Fruit fly (Drosophila melanogaster): ENCODE measurements around the gene SclB.

The SclB gene

DNA sequence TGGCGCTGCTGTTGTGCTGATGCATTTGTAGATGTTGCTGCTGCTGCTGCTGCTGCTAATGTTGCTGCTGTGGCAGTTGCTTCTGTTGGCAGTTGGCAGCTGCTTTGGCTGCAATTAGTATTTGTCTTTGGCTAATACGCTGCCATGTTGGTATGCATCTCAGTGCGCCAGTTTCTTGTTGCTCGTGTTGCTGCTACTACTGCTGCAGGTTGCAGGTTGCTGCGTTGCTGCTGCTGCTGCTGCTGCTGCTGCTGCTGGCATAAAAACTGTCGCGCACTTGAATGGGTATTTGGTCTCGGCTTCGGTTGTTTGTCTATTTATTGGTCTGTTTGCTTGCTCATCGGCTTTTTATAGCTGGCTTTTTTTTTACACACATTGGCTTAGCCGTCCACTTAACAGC lies 29.0 kb upstream of the SclB start:
- TF ChIP-seq h (optimal IDR thresholded peaks at IDR 0.05) (no peak), insv (optimal IDR thresholded peaks at IDR 0.05) (no peak), Sin3A (optimal IDR thresholded peaks at IDR 0.05) (no peak), psq (optimal IDR thresholded peaks at IDR 0.05) (no peak), Myc (optimal IDR thresholded peaks at IDR 0.05) (no peak), ttk (optimal IDR thresholded peaks at IDR 0.05) (no peak)

dm6 chr2L:16815989-16816749 lies 21.6 kb upstream of the SclB start, which contains the start of gene mdy:
Gene mdy (plus strand): TSS chr2L:16816660.
- TF ChIP-seq psq (optimal IDR thresholded peaks at IDR 0.05), result no peak
- no peak for TF ChIP-seq ttk (optimal IDR thresholded peaks at IDR 0.05)
- no peak for TF ChIP-seq Sin3A (optimal IDR thresholded peaks at IDR 0.05)
- TF ChIP-seq h (optimal IDR thresholded peaks at IDR 0.05), result no peak
- TF ChIP-seq Myc (optimal IDR thresholded peaks at IDR 0.05), result no peak
- no peak for TF ChIP-seq insv (optimal IDR thresholded peaks at IDR 0.05)

- TF ChIP-seq insv (optimal IDR thresholded peaks at IDR 0.05) (no peak), Myc (optimal IDR thresholded peaks at IDR 0.05) (no peak), h (optimal IDR thresholded peaks at IDR 0.05) (no peak), psq (optimal IDR thresholded peaks at IDR 0.05) (no peak), ttk (optimal IDR thresholded peaks at IDR 0.05) (no peak), Sin3A (optimal IDR thresholded peaks at IDR 0.05) (no peak)
These were observed 21.1 kb upstream of the SclB start for dm6 chr2L:16816750-16817087.

dm6 chr2L:16817421-16818101 lies 20.2 kb upstream of the SclB start:
- no peak for TF ChIP-seq h (optimal IDR thresholded peaks at IDR 0.05)

- no peak for TF ChIP-seq Myc (optimal IDR thresholded peaks at IDR 0.05)
- no peak for TF ChIP-seq insv (optimal IDR thresholded peaks at IDR 0.05)
- TF ChIP-seq ttk (optimal IDR thresholded peaks at IDR 0.05), result no peak
- no peak for TF ChIP-seq Sin3A (optimal IDR thresholded peaks at IDR 0.05)
- no peak for TF ChIP-seq psq (optimal IDR thresholded peaks at IDR 0.05)
- no peak for TF ChIP-seq h (optimal IDR thresholded peaks at IDR 0.05)
These were observed 19.3 kb upstream of the SclB start for dm6 chr2L:16818335-16818973.

DNA sequence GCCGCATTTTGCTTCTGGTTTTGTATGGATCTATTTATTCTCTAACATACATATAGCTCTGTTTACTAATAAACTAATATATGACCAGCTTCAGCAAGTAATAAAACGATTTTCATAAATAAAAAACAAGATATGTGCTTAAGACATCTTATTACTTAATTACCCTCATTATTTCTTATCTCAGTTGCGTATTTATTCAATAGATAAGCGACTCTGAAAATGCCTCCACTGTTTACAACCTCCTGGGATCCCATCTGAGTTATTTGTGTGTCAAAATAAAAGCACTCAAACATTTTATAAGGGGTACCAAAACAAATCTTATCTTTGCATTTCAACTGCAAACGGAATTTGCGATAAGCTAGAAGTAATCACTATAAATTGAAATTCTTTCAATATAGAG lies 18.1 kb upstream of the SclB start:
- TF ChIP-seq Myc (optimal IDR thresholded peaks at IDR 0.05) (no peak), ttk (optimal IDR thresholded peaks at IDR 0.05) (no peak), insv (optimal IDR thresholded peaks at IDR 0.05) (no peak), Sin3A (optimal IDR thresholded peaks at IDR 0.05) (no peak), psq (optimal IDR thresholded peaks at IDR 0.05) (no peak), h (optimal IDR thresholded peaks at IDR 0.05) (no peak)

DNA sequence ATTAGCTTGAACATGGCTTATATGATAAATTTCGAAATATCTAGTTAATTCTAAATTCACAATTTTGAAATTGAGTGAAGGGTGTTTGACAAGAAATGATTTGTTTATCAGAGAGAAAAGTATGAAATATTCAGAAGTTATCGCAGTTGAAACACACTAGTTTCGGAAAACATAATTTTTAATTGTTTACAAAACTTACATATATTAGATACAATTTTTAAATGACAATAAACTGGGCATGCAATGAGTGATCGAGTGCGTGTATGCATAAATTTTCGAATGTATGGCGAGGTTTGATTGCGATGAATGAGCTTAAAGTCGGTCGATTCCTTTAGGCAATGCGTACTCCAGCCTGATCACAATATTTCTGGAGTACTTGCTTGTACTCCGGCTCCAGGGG lies 16.8 kb upstream of the SclB start, which contains the start of gene CG13280:
TSS of gene CG13280 (minus strand) at position 101 of the 400 bp plus-strand sequence.
- TF ChIP-seq ttk (optimal IDR thresholded peaks at IDR 0.05), result no peak
- no peak for TF ChIP-seq Sin3A (optimal IDR thresholded peaks at IDR 0.05)
- no peak for TF ChIP-seq psq (optimal IDR thresholded peaks at IDR 0.05)
- no peak for TF ChIP-seq insv (optimal IDR thresholded peaks at IDR 0.05)
- no peak for TF ChIP-seq h (optimal IDR thresholded peaks at IDR 0.05)
- no peak for TF ChIP-seq Myc (optimal IDR thresholded peaks at IDR 0.05)

DNA sequence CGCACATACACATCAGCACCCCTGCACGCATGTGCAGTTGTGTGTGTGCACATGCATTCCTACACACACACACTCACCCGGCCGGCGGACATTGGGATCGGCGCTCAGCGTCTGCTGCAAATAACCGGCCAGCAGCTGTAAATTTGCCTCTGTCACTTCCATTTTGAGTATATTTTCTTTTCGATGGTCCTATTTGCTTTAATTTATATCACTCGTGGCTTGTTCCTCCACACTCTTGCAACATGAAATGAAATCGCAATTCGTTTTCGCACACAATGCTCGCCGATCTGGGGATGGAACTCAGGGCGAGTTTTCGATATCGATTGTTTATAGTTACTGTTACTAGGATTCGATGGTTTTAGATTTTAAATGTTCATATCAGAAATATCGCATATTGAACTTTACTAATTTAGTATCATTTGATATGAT lies 12.9 kb upstream of the SclB start, which contains the start of gene Cse1:
TSS of gene Cse1 (minus strand) at position 303 of the 429 bp plus-strand sequence.
- TF ChIP-seq ttk (optimal IDR thresholded peaks at IDR 0.05) (no peak), Myc (optimal IDR thresholded peaks at IDR 0.05) (no peak), h (optimal IDR thresholded peaks at IDR 0.05) (no peak), insv (optimal IDR thresholded peaks at IDR 0.05) (no peak), psq (optimal IDR thresholded peaks at IDR 0.05) (no peak), Sin3A (optimal IDR thresholded peaks at IDR 0.05) (no peak)

DNA sequence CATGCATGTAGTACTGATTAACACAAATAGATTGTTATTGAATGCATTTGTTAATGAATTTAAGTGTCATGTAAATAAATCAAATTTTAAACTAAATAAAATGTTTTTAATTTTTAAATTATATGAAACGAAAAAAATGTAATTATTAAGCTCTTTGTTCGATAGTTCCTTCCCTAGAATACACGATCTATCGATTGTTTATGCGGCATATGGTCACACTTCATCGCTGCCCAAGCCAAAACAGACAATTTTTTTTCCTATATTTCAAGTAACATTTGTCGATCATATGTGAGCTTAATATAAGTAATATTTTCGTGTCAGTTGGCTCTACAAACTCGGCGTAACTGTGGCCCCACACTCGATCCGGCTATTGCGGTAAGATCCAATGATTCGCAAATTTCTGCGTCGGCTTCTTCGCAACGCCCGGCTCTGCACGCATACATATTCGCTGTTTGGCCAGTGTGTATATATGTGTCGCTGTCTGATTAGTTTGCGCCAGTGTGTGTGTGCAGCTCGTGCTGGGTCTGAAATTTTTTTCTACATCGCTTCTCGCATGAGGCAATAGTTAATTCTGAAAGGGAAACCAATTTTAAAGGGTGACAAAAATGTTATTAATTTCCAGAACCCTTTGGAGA lies 10.8 kb upstream of the SclB start, which contains the start of gene AspRS-m:
TSS of gene AspRS-m (plus strand) at position 207 of the 635 bp plus-strand sequence.
- TF ChIP-seq insv (optimal IDR thresholded peaks at IDR 0.05) (no peak), psq (optimal IDR thresholded peaks at IDR 0.05) (no peak), Myc (optimal IDR thresholded peaks at IDR 0.05) (no peak), h (optimal IDR thresholded peaks at IDR 0.05) (no peak), Sin3A (optimal IDR thresholded peaks at IDR 0.05) (no peak), ttk (optimal IDR thresholded peaks at IDR 0.05) (no peak)

DNA sequence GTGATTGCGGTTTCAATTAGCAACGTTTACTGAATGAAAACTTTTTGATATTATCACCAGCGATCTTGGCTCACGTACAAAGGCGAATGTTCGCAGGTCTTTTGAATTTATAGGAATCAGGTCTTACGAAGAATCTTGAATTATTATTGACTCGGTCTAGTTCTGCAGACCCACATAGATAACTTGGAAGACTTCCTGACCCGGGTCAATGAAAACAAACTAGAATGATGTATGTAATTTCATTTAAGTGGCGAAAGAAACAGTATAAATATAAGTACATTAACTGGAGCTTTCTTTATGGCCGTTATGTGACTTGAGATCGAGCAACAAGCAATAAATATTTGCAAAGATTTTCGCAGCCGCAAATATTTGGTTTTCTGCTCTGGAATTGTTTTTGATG lies 3.4 kb upstream of the SclB start, which contains the start of gene CG13282:
TSS of gene CG13282 (minus strand) at position 101 of the 400 bp plus-strand sequence.
- TF ChIP-seq insv (optimal IDR thresholded peaks at IDR 0.05) (no peak), ttk (optimal IDR thresholded peaks at IDR 0.05) (no peak), h (optimal IDR thresholded peaks at IDR 0.05) (no peak)

dm6 chr2L:16837158-16837557 lies 614 bp upstream of the SclB start, which contains the start of gene Nepl9:
Gene Nepl9 (minus strand): TSS chr2L:16837258.
- no peak for TF ChIP-seq Sin3A (optimal IDR thresholded peaks at IDR 0.05)
- no peak for TF ChIP-seq Myc (optimal IDR thresholded peaks at IDR 0.05)
- no peak for TF ChIP-seq h (optimal IDR thresholded peaks at IDR 0.05)
- no peak for TF ChIP-seq ttk (optimal IDR thresholded peaks at IDR 0.05)
- no peak for TF ChIP-seq insv (optimal IDR thresholded peaks at IDR 0.05)
- no peak for TF ChIP-seq psq (optimal IDR thresholded peaks at IDR 0.05)

DNA sequence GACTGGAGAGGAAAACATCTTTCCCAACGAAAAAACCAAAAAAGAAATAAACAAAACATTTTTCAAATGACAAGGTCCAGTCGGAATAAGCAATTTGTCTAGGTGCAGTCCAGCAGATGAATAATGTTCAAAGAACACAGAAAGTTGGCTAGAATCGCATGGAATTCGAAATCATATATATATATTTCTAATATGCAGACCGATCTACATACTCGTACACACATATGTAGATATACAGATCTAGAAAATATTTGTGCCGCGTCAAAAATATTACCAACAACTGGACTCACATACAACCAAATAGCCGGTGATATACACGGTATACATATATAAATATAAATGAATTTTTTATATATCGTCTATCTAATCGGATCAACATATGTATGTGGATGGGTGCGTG lies 1.9 kb downstream of the SclB start:
- TF ChIP-seq insv (optimal IDR thresholded peaks at IDR 0.05) (no peak), h (optimal IDR thresholded peaks at IDR 0.05) (no peak), Sin3A (optimal IDR thresholded peaks at IDR 0.05) (no peak), Myc (optimal IDR thresholded peaks at IDR 0.05) (no peak), psq (optimal IDR thresholded peaks at IDR 0.05) (no peak), ttk (optimal IDR thresholded peaks at IDR 0.05) (no peak)
